Fruit fly (Drosophila melanogaster) S2 (cell line): ENCODE data around the gene Fam92.

Experiments used
- CG8478 ChIP-seq: fragments of >200 bp; optimal IDR thresholded peaks from 2 replicates; lab custom pipeline; 2018
- CTCF ChIP-seq, 2 experiments: fragments of >200 bp; optimal IDR thresholded peaks; 2 replicates each; lab custom pipeline; 2018

Fam92 gene

DNA sequence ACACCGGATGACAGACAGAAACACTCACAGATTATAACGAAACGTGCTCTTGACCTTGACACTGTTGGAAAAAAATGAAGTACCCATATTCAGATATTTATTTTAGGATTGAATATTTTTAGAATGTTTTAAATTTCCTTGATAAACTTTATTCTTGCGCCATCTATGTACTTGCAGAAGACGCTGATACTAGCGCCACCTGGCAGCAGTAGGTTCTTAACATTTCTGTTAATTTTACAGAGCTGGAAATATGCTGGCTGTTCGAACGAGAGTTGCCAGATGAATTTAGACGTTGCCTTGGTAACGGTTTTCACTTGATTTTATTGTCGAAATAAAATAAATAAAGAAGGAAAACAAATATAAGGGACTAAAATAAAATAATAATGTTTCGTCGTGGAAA is at the start of gene Fam92:
Fam92 (plus strand) TSS at position 350 of the 400 bp plus-strand sequence.
- peak; percentile 84 to 94 for TF ChIP-seq CTCF (optimal IDR thresholded peaks at IDR 0.05; lab: Kevin White, UChicago)
- no peak for TF ChIP-seq CG8478 (lab: Kevin White, UChicago)

DNA sequence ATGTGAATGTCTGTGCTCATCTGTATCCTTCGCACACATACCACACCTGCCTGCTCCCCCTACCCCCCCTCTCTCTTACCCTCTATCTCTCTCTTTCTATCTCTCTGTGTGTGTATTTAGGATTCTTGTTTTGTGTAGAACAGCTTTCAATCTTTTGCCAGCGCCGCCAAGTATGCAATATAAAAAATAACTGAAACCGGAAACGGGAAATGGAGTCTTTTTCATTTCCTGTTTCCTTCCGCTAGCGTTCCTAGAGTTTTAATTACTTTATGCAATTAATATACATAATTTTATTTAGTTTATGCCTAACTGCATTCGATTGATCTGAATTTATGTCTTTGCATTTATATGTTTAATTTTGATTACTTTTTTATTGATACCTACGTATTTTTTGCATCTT is 32.3 kb upstream of the Fam92 start:
- TF ChIP-seq CG8478 (lab: Kevin White, UChicago) (no peak), CTCF (optimal IDR thresholded peaks at IDR 0.05; lab: Kevin White, UChicago) (no peak)

DNA sequence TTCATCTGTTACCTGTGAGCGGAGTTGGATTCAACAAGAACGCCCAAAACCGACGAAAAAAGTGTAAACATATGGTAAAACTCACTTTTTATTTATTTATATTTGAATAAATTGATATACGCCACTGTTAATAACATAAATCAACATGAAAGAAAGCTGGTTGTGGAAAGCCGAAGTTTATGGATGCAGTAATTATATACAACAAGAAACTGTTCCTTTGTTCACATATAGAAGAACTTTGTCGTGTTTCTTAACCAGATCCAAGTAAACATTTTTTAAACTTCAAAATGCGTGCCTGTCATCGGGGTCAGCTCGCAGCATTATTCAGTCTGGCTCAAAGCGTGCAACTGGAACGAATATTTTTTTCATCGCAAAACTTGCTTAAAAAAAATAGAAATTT is 26.7 kb upstream of the Fam92 start, which contains the start of gene Pkd2:
Pkd2 (plus strand) TSS at position 301 of the 400 bp plus-strand sequence.
- TF ChIP-seq CTCF (optimal IDR thresholded peaks at IDR 0.05; lab: Kevin White, UChicago): no peak
- no peak for TF ChIP-seq CG8478 (lab: Kevin White, UChicago)

DNA sequence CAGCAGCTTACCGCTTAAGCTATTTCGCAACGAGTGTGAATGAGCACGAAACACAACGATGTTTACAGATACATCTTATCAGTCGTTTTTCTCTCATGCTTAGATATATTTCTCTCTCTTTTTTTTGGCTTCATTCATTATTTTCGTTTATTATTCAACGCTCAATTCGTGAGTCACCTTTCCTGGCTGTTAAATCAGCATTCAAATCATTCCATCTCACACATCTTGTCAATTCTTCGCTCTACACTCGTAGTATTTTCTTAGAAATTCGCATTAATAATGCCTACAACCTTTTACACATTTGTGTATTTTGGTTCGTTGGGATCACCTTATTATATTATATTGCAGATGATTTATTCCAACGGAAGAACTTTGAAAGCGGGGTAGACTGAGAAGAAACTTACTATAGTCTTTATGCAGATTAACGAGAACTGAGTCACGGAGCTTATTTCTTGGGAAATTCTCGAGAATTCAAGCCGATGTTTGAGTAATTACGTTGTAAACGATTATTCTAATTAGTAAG is 20.1 kb upstream of the Fam92 start:
- TF ChIP-seq CG8478 (lab: Kevin White, UChicago) (no peak), CTCF (optimal IDR thresholded peaks at IDR 0.05; lab: Kevin White, UChicago) (no peak)

DNA sequence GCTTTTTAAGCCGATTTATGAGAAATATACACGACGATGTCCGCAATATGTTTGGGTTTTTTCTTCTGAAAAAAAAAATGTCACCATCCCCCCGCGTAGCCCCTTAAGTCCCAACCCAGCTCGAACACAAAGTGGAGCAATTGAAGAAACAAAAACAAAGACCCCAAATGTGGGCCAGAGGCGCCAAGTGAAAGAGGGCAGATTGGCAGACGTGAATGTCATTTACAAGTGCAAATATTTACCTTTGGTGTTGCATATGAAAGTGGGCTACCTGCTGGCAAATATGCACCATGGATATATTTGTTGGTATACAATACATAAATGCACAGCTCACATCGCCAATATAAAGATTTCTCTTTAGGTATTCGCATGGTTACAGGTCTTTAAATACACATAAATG is 14.0 kb upstream of the Fam92 start:
- TF ChIP-seq CG8478 (lab: Kevin White, UChicago): no peak
- no peak for TF ChIP-seq CTCF (optimal IDR thresholded peaks at IDR 0.05; lab: Kevin White, UChicago)

DNA sequence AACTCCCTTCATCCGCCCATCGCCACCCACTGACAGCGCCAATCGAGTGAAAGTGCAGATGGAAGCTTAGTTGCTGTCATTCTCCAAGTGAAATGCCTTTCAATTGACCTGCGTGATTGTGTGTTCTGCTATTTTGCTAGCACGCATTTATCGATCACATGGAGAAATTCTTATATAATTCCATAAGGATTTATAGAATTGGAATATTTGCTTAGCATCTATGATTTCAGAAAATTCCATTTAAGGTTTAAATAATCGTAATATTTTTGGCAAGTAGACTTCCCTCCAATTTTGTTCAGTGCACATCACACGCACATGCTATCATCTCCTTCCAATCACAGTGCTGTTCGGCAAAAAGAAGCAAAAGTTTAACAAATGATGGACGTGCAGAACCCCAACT is 10.8 kb upstream of the Fam92 start:
- TF ChIP-seq CTCF (optimal IDR thresholded peaks at IDR 0.05; lab: Kevin White, UChicago) (no peak), CG8478 (lab: Kevin White, UChicago) (no peak)

DNA sequence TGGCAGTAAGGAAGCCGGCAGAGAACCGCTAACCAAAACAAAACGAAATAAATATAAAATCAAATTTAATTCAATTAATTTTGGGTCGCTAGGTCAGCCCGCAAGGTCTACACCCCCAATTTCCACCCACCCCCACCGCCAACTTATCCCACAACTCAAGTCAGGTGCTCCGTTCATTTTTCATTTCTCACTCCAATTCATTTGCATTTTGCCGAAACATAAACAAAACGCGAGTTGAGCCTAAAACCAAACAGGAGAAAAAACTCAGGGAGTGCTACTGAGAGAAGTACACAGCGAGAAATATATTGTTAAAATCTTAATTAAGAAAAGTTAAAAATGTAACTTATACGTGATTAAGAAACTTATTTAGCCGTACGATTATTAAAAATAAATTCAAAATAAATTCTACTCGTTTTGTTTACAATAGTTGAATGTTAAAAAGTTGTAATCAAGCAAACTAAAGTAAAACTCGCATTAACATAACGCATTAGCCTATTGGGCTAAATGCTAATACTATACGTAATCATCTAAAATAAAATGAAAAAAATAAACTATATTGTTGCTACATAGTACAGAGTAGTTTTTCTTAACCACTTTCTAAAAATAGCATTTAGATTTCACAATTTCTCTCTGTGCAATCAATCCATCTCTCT is 9.1 kb upstream of the Fam92 start:
- TF ChIP-seq CTCF (optimal IDR thresholded peaks at IDR 0.05; lab: Kevin White, UChicago): no peak
- no peak for TF ChIP-seq CG8478 (lab: Kevin White, UChicago)

DNA sequence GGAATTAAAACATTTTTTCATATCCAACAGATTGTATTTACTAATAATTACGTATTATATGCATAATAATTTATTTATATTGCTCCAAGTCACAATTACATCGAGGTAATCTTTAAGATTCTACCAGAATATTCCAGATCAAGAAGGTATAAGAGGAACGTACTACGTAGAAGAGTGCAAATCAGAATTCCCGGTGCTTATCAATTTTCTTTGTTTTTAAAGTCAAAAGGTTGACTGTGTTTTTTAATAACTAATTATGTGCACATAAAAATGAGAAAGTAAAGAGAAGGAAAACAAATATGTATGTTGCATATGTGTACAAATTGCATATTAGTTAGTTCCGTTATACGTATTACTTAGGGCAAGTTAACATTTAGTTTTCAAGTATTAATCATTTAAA is 3.5 kb upstream of the Fam92 start:
- no peak for TF ChIP-seq CG8478 (lab: Kevin White, UChicago)
- no peak for TF ChIP-seq CTCF (optimal IDR thresholded peaks at IDR 0.05; lab: Kevin White, UChicago)

DNA sequence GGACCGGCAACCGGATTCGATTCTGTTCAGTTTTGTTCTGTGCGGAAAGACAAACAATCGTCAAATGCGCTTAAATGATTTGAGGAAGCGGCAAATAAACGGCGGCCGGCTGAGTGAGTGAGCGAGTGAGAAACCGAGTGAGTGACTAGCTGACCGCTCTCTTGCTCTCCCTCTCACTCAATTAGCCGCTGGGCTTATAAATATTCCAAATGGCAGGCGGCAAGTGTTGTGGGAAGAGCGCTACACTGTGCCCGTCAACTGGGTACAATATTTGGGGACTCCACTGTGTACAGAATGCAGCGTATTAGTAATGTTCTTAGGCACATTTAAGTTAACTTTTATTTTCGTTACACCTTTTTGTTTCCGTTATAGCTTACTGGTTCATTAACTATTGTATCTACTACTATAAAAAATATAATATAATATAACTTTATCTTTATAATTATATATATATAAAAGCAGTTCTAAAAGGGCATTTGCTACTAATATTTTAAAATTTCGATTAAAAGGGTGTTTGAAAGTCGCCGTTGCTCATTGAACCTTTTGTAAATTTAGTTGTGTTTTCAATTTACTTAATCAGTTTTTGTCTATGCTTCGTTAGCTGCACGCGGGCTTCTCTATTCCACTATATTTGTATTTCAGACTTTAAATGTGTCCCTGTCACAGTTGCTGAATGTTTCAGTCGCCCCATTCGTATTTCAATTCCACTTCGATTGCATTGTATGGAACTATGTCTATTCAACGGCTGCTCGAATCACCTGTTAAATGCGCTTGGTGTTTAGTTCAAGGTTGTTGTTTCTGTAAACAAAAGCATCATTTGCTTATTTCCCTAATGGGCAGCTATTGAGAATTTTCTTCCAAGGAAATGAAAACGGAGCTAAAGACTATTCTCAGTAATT is 2.7 kb upstream of the Fam92 start:
- no peak for TF ChIP-seq CTCF (optimal IDR thresholded peaks at IDR 0.05; lab: Kevin White, UChicago)
- no peak for TF ChIP-seq CG8478 (lab: Kevin White, UChicago)

DNA sequence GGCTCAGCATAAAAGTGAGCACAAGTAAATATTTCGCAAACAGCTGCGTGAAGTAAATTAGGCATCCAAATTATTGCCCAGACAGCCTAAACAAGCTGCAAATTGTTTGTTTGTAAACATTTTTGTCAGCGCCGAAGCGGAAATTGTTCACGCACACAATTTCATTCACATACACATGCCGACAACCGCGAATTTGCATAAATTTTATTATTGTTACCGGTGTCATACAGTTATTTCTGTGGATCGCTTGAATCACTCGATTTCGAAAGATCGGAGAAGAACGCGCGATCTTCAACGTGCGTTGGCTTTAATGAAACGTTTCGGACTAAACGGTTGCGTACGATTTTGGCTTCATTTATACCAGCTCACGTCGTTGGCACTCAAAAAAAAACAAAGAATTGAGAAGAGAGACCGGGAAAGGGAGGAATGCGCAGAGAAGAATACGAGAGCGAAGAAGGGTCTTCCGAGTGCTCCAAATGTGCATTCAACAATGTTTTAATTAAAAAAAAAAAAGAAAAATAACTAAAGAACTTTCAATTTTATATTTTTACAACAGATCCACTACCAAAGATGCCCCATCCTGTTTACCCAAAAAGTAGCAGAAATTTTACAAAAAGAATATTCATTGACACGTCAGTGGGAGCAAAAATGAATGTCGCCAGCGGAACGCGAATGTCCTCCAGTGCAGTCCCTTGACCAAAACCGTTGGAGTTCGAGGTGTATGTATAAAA is 1.4 kb upstream of the Fam92 start, which contains the start of gene vir-1:
vir-1 (minus strand) TSS at position 334 of the 731 bp plus-strand sequence.
- TF ChIP-seq CTCF (optimal IDR thresholded peaks at IDR 0.05; lab: Kevin White, UChicago) (no peak), CG8478 (lab: Kevin White, UChicago) (no peak)

DNA sequence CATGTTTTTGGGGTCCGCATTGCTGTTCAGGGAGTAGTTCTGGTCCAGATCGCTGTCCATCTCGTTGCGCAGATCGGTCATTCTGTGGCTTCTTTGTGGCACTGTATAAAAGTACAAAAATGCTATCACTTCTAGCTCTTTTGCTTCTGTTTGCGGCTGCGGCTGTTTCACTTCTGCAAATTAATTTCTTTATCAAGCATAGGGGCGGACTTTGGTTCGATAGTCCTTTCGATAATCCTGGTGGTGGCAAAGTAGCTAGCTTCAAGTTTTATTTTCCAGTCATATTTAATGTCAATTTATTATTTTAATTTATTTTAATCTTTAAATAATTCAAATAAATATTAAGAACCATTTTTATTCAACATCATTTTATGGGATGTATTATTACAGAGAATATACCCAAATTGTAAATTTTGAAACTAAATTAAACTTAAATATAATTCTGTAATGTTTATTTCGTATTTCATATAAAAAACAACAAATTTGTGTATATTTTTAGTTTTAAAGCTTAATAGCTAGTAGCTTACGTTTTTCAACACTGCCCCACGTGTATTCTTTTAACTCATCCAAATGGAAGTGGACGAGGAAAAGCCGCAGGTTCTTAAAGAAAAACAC is 2.9 kb downstream of the Fam92 start, which contains the start of the genes CG5446 and Trm1:
CG5446 (minus strand) TSS at position 223 of the 615 bp plus-strand sequence.
Trm1 (plus strand) TSS at position 542 of the 615 bp plus-strand sequence.
- TF ChIP-seq CG8478 (lab: Kevin White, UChicago) (no peak), CTCF (optimal IDR thresholded peaks at IDR 0.05; lab: Kevin White, UChicago) (no peak)

DNA sequence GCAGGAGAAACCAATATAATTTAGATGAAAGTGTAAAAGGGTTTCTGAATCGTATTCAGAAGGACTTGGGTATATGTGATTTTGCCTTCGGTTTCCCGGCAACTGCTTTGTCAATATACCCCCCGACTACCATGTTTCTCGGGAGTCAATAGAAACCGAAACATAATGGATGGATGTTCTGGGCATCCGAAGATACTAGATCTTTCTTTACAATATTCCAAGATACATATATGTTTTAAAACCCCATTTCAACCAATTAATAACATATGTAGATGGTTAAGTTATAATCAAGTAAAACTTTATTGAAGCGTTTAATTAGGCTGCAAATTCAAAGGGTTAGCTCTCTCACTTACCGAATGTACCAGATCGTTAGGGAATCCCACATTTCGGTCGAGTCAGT is 6.1 kb downstream of the Fam92 start, which contains the start of gene CG5435:
CG5435 (minus strand) TSS at position 101 of the 400 bp plus-strand sequence.
- TF ChIP-seq CTCF (optimal IDR thresholded peaks at IDR 0.05; lab: Kevin White, UChicago) (no peak), CG8478 (lab: Kevin White, UChicago) (no peak)

DNA sequence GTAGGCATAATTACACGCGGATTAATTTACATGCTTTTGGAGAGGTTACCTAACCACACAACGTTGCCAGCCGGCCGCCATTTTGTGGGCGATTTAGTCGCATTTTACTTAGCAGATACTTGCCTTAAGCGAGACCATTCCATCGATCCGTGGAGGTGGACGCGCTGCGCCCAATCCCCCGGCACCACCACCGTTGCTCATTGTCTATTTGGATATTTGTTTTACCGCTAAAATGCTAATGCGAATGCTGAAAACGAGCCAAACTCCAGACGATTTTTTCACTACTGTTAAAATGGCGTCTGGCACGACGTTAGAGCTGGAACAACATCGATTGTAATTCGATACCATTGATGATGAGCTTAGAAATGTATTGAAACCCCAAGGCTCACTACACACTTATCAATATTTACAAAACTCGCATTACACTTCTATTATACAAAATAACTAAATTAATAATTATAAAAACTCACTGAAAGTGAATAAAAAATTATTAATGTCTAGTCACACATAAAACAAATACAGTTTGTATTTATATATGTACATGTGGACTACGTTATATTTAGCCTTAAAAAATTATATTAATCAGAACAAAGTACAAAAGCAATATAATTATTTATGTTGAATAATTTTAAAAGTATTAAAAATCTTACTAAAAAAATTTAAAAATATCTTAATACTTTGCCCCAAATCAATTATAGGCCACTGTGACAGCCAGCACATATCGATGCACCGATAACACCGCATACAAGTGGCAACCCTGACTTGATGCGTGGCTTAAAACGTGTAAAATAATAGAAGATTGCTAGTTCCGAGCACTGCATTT is 9.2 kb downstream of the Fam92 start, which contains the start of gene eRF3:
eRF3 (plus strand) TSS at position 741 of the 823 bp plus-strand sequence.
- no peak for TF ChIP-seq CTCF (optimal IDR thresholded peaks at IDR 0.05; lab: Kevin White, UChicago)
- no peak for TF ChIP-seq CG8478 (lab: Kevin White, UChicago)
